Worm (Caenorhabditis elegans) whole organism, L1 larva: ENCODE data around the gene Y116F11B.14.

Experiments used
- ama-1 ChIP-seq: fragments of 150-350 bp; optimal IDR thresholded peaks from 2 replicates; lab custom pipeline; 2014
- efl-1 ChIP-seq, 4 experiments: fragments of 150-350 bp; optimal IDR thresholded peaks in 3 of 4; peaks in 1 of 4; 1 replicate in 1 of 4; 2 replicates in 3 of 4; lab custom pipeline; 2014; ENCODE audit warnings: missing biosample characterization in 2 of 4, missing genetic modification characterization in 2 of 4, missing genetic modification reagents in 2 of 4
- lin-13 ChIP-seq: fragments of 150-350 bp; optimal IDR thresholded peaks from 2 replicates; lab custom pipeline; 2014; ENCODE audit warnings: missing biosample characterization, missing genetic modification reagents, missing genetic modification characterization
- lin-15B ChIP-seq: fragments of 150-350 bp; sonication (generic microtip); optimal IDR thresholded peaks from 3 replicates; lab custom pipeline; 2014; ENCODE audit warnings: missing biosample characterization, missing genetic modification characterization
- unc-130 ChIP-seq: fragments of 150-350 bp; optimal IDR thresholded peaks from 2 replicates; lab custom pipeline; 2017; ENCODE audit warnings: missing biosample characterization, missing genetic modification characterization, inconsistent platforms
- xbp-1 ChIP-seq: sonication (generic microtip); optimal IDR thresholded peaks from 2 replicates; lab custom pipeline; 2016; ENCODE audit warnings: missing genetic modification characterization, missing compliant biosample characterization
- ztf-4 ChIP-seq: fragments of 150-350 bp; optimal IDR thresholded peaks from 2 replicates; lab custom pipeline; 2014; ENCODE audit warnings: missing biosample characterization, missing genetic modification characterization

ce11 chrV:19915973-19916605, 16.8 kb downstream of the Y116F11B.14 start, which contains the start of the genes chk-2 and Y60A3A.19:
- TF ChIP-seq xbp-1 = no peak
- TF ChIP-seq unc-130 (tag; lab: Kevin White, UChicago) = no peak
- no peak for TF ChIP-seq ztf-4 (tag; lab: Kevin White, UChicago)
- no peak for TF ChIP-seq lin-13 (GFP tag; lab: Kevin White, UChicago)
- no peak for TF ChIP-seq ama-1
- TF ChIP-seq efl-1 (optimal IDR thresholded peaks at IDR 0.05; lab: Kevin White, UChicago) = no peak
- no peak for TF ChIP-seq efl-1 (GFP tag; optimal IDR thresholded peaks at IDR 0.05 in 1 of 2; lab: Kevin White, UChicago)
- no peak for TF ChIP-seq lin-15B
